Fruit fly (Drosophila melanogaster) whole organism, embryonic: Measurements from ENCODE around the gene Gel.

Experiments
- Bteb2 ChIP-seq: fragments of 200-800 bp; sonication (Bioruptor generic); optimal IDR thresholded peaks from 2 replicates; lab custom pipeline; 2016; ENCODE audit warnings: missing biosample characterization, missing genetic modification characterization
- CG10462 ChIP-seq: fragments of 200-800 bp; sonication (Bioruptor generic); optimal IDR thresholded peaks from 2 replicates; lab custom pipeline; 2016; ENCODE audit warnings: missing biosample characterization, missing genetic modification characterization
- CG14014 ChIP-seq: fragments of 200-800 bp; sonication (Bioruptor generic); IDR thresholded peaks from 2 replicates; pipeline ENCODE4 v1.3.6; 2022; ENCODE audit warnings: missing biosample characterization, missing genetic modification characterization
- CG14965 ChIP-seq: fragments of 200-800 bp; sonication (Bioruptor generic); optimal IDR thresholded peaks from 2 replicates; lab custom pipeline; 2016; ENCODE audit warnings: missing biosample characterization, missing genetic modification characterization, borderline replicate concordance
- CG15514 ChIP-seq: fragments of 200-800 bp; sonication (Bioruptor generic); optimal IDR thresholded peaks from 3 replicates; lab custom pipeline; 2017; ENCODE audit warnings: missing biosample characterization, missing genetic modification characterization, mild to moderate bottlenecking, moderate library complexity, missing genetic modification reagents
- CG16779 ChIP-seq: fragments of 200-800 bp; sonication (Bioruptor generic); IDR thresholded peaks from 2 replicates; pipeline ENCODE4 v1.3.6; 2022; ENCODE audit warnings: missing biosample characterization, missing genetic modification characterization
- CG16813 ChIP-seq: fragments of 200-800 bp; sonication (Bioruptor generic); IDR thresholded peaks from 3 replicates; pipeline ENCODE4 v1.3.6; 2022; ENCODE audit warnings: missing biosample characterization, missing genetic modification characterization; ENCODE audit not compliant: partially characterized antibody
- CG16863 ChIP-seq: fragments of 200-800 bp; sonication (Bioruptor generic); optimal IDR thresholded peaks from 3 replicates; lab custom pipeline; 2016; ENCODE audit warnings: missing biosample characterization, missing genetic modification characterization
- CG17328 ChIP-seq: fragments of 200-800 bp; sonication (Bioruptor generic); IDR thresholded peaks from 2 replicates; pipeline ENCODE4 v1.3.6; 2022; ENCODE audit warnings: missing biosample characterization, missing genetic modification characterization
- CG17359 ChIP-seq: fragments of 200-800 bp; sonication (Bioruptor generic); optimal IDR thresholded peaks from 3 replicates; lab custom pipeline; 2018; ENCODE audit warnings: missing biosample characterization, mild to moderate bottlenecking, missing genetic modification characterization, moderate library complexity
- CG17361 ChIP-seq: fragments of 200-800 bp; sonication (Bioruptor generic); IDR thresholded peaks from 3 replicates; pipeline ENCODE4 v1.3.6; 2022; ENCODE audit warnings: missing biosample characterization, missing genetic modification characterization
- CG18262 ChIP-seq: fragments of 200-800 bp; optimal IDR thresholded peaks from 3 replicates; lab custom pipeline; 2019; ENCODE audit warnings: missing biosample characterization, mild to moderate bottlenecking, missing genetic modification characterization, moderate library complexity
- CG3407 ChIP-seq: fragments of 200-800 bp; sonication (Bioruptor generic); optimal IDR thresholded peaks from 2 replicates; lab custom pipeline; 2018; ENCODE audit warnings: missing biosample characterization, mild to moderate bottlenecking, missing genetic modification characterization
- CG3726 ChIP-seq: fragments of 200-800 bp; sonication (Bioruptor generic); IDR thresholded peaks from 3 replicates; pipeline ENCODE4, ENCODE4 v1.3.6; 2022; ENCODE audit warnings: missing biosample characterization, missing genetic modification characterization
- CG3847 ChIP-seq: fragments of 200-800 bp; sonication (Bioruptor generic); IDR thresholded peaks from 2 replicates; pipeline ENCODE4 v1.3.6; 2022; ENCODE audit warnings: missing biosample characterization, missing genetic modification characterization
- CG4730 ChIP-seq: fragments of 200-800 bp; sonication (Bioruptor generic); IDR thresholded peaks from 2 replicates; pipeline ENCODE4 v1.3.6; 2022; ENCODE audit warnings: missing biosample characterization, missing genetic modification characterization
- CG5245 ChIP-seq: fragments of 200-800 bp; sonication (Bioruptor generic); optimal IDR thresholded peaks from 3 replicates; lab custom pipeline; 2016; ENCODE audit warnings: missing biosample characterization, missing genetic modification characterization
- CG5953 ChIP-seq: fragments of 200-800 bp; sonication (Bioruptor generic); IDR thresholded peaks from 2 replicates; pipeline ENCODE4 v1.3.6; 2022; ENCODE audit warnings: missing biosample characterization, missing genetic modification characterization
- CHES-1-like ChIP-seq: fragments of 200-800 bp; sonication (Bioruptor generic); optimal IDR thresholded peaks from 2 replicates; lab custom pipeline; 2016; ENCODE audit warnings: missing biosample characterization, missing genetic modification characterization
- Dp ChIP-seq: fragments of 200-800 bp; sonication (Bioruptor generic); optimal IDR thresholded peaks from 2 replicates; lab custom pipeline; 2018; ENCODE audit warnings: missing biosample characterization, mild to moderate bottlenecking, missing genetic modification characterization, moderate library complexity
- Ets97D ChIP-seq: fragments of 200-800 bp; sonication (Bioruptor generic); optimal IDR thresholded peaks from 3 replicates; lab custom pipeline; 2016; ENCODE audit warnings: missing biosample characterization, missing genetic modification characterization
- Fer1 ChIP-seq: fragments of 200-800 bp; sonication (Bioruptor generic); optimal IDR thresholded peaks from 2 replicates; lab custom pipeline; 2017; ENCODE audit warnings: missing biosample characterization, mild to moderate bottlenecking, missing genetic modification characterization
- GATAe ChIP-seq: fragments of 200-800 bp; sonication (Bioruptor generic); conservative IDR thresholded peaks from 2 replicates; pipeline ENCODE4 v1.3.6; 2022; ENCODE audit warnings: missing biosample characterization, missing genetic modification characterization
- Gug ChIP-seq: fragments of 200-800 bp; sonication (Bioruptor generic); IDR thresholded peaks from 4 replicates; pipeline ENCODE4 v1.3.6; 2022; ENCODE audit warnings: missing biosample characterization, missing genetic modification characterization
- H2.0 ChIP-seq: fragments of 200-800 bp; sonication (Bioruptor generic); IDR thresholded peaks from 2 replicates; pipeline ENCODE4 v1.3.6; 2022; ENCODE audit warnings: missing biosample characterization, missing genetic modification characterization
- HHEX ChIP-seq: fragments of 200-800 bp; sonication (Bioruptor generic); optimal IDR thresholded peaks from 3 replicates; lab custom pipeline; 2017; ENCODE audit warnings: missing biosample characterization, mild to moderate bottlenecking, missing genetic modification characterization, missing genetic modification reagents
- Hmx ChIP-seq: fragments of 200-800 bp; sonication (Bioruptor generic); optimal IDR thresholded peaks from 2 replicates; lab custom pipeline; 2016; ENCODE audit warnings: missing biosample characterization, missing genetic modification characterization
- Lim3 ChIP-seq: fragments of 200-800 bp; sonication (Bioruptor generic); IDR thresholded peaks from 2 replicates; pipeline ENCODE4 v1.3.6; 2022; ENCODE audit warnings: missing biosample characterization, missing genetic modification characterization
- Max ChIP-seq: fragments of 200-800 bp; sonication (Bioruptor generic); optimal IDR thresholded peaks from 2 replicates; lab custom pipeline; 2016; ENCODE audit warnings: missing biosample characterization, mild to moderate bottlenecking, missing genetic modification characterization
- Meics ChIP-seq: fragments of 200-800 bp; sonication (Bioruptor generic); optimal IDR thresholded peaks from 2 replicates; lab custom pipeline; 2017; ENCODE audit warnings: missing biosample characterization, mild to moderate bottlenecking, missing genetic modification characterization
- Myb ChIP-seq: fragments of 200-800 bp; sonication (Bioruptor generic); optimal IDR thresholded peaks from 2 replicates; lab custom pipeline; 2016; ENCODE audit warnings: missing biosample characterization, missing genetic modification characterization
- Nf-YC ChIP-seq: fragments of 200-800 bp; optimal IDR thresholded peaks from 3 replicates; lab custom pipeline; 2019; ENCODE audit warnings: missing biosample characterization, mild to moderate bottlenecking, missing genetic modification characterization, moderate library complexity
- Optix ChIP-seq: fragments of 200-800 bp; sonication (Bioruptor generic); IDR thresholded peaks from 3 replicates; pipeline ENCODE4 v1.3.6; 2022; ENCODE audit warnings: missing biosample characterization, missing genetic modification characterization
- ac ChIP-seq: fragments of 200-800 bp; sonication (Bioruptor generic); optimal IDR thresholded peaks from 3 replicates; lab custom pipeline; 2017; ENCODE audit warnings: missing biosample characterization, mild to moderate bottlenecking, missing genetic modification characterization
- ato ChIP-seq: fragments of 200-800 bp; sonication (Bioruptor generic); IDR thresholded peaks from 2 replicates; pipeline ENCODE4 v1.3.6; 2022; ENCODE audit warnings: missing biosample characterization, missing genetic modification characterization; ENCODE audit not compliant: partially characterized antibody
- esg ChIP-seq: fragments of 200-800 bp; sonication (Bioruptor generic); conservative IDR thresholded peaks from 2 replicates; pipeline ENCODE4 v1.3.6; 2022; ENCODE audit warnings: missing biosample characterization, missing genetic modification characterization
- h ChIP-seq: fragments of >200 bp; optimal IDR thresholded peaks from 2 replicates; lab custom pipeline; 2017
- hb ChIP-seq: fragments of 200-800 bp; sonication (Bioruptor generic); IDR thresholded peaks from 3 replicates; pipeline ENCODE4 v1.3.6; 2022; ENCODE audit warnings: missing biosample characterization, missing genetic modification characterization; ENCODE audit not compliant: partially characterized antibody
- hkb ChIP-seq, 2 experiments: fragments of 200-800 bp in 1 of 2; fragments of >200 bp in 1 of 2; sonication (Bioruptor generic) in 1 of 2; IDR thresholded peaks in 1 of 2; optimal IDR thresholded peaks in 1 of 2; 2 replicates each; pipeline versions ENCODE4 v1.3.6 to Lab custom; 2017 to 2022; ENCODE audit warnings: missing biosample characterization in 1 of 2, missing genetic modification characterization in 1 of 2
- kay ChIP-seq: fragments of 200-800 bp; sonication (Bioruptor generic); optimal IDR thresholded peaks from 2 replicates; lab custom pipeline; 2016; ENCODE audit warnings: missing biosample characterization, missing genetic modification characterization
- ken ChIP-seq: fragments of 200-800 bp; sonication (Bioruptor generic); IDR thresholded peaks from 3 replicates; pipeline ENCODE4 v1.3.6; 2022; ENCODE audit warnings: missing biosample characterization, missing genetic modification characterization
- lmd ChIP-seq: fragments of 200-800 bp; sonication (Bioruptor generic); IDR thresholded peaks from 2 replicates; pipeline ENCODE4 v1.3.6; 2022; ENCODE audit warnings: missing biosample characterization, missing genetic modification characterization
- nom ChIP-seq: fragments of 200-800 bp; sonication (Bioruptor generic); optimal IDR thresholded peaks from 2 replicates; lab custom pipeline; 2017; ENCODE audit warnings: missing biosample characterization, missing genetic modification characterization, mild to moderate bottlenecking, moderate library complexity, missing genetic modification reagents
- otp ChIP-seq: fragments of 200-800 bp; sonication (Bioruptor generic); IDR thresholded peaks from 3 replicates; pipeline ENCODE4, ENCODE4 v1.3.6; 2022; ENCODE audit warnings: missing biosample characterization, missing genetic modification characterization
- scrt ChIP-seq: fragments of 200-800 bp; sonication (Bioruptor generic); optimal IDR thresholded peaks from 2 replicates; lab custom pipeline; 2018; ENCODE audit warnings: missing biosample characterization, mild to moderate bottlenecking, missing genetic modification characterization, moderate library complexity
- so ChIP-seq: fragments of 200-800 bp; sonication (Bioruptor generic); IDR thresholded peaks from 3 replicates; pipeline ENCODE4 v1.3.6; 2022; ENCODE audit warnings: missing biosample characterization, missing genetic modification characterization
- sug ChIP-seq: fragments of 200-800 bp; optimal IDR thresholded peaks from 2 replicates; lab custom pipeline; 2019; ENCODE audit warnings: missing biosample characterization, mild to moderate bottlenecking, missing genetic modification characterization, moderate library complexity
- tin ChIP-seq: fragments of 200-800 bp; sonication (Bioruptor generic); optimal IDR thresholded peaks from 3 replicates; lab custom pipeline; 2016; ENCODE audit warnings: missing biosample characterization, missing genetic modification characterization
- trem ChIP-seq: fragments of 200-800 bp; optimal IDR thresholded peaks from 3 replicates; lab custom pipeline; 2019; ENCODE audit warnings: missing biosample characterization, mild to moderate bottlenecking, missing genetic modification characterization, moderate library complexity
- tup ChIP-seq: fragments of 200-800 bp; sonication (Bioruptor generic); optimal IDR thresholded peaks from 2 replicates; lab custom pipeline; 2016; ENCODE audit warnings: missing biosample characterization, mild to moderate bottlenecking, missing genetic modification characterization, moderate library complexity

Gene Gel

DNA sequence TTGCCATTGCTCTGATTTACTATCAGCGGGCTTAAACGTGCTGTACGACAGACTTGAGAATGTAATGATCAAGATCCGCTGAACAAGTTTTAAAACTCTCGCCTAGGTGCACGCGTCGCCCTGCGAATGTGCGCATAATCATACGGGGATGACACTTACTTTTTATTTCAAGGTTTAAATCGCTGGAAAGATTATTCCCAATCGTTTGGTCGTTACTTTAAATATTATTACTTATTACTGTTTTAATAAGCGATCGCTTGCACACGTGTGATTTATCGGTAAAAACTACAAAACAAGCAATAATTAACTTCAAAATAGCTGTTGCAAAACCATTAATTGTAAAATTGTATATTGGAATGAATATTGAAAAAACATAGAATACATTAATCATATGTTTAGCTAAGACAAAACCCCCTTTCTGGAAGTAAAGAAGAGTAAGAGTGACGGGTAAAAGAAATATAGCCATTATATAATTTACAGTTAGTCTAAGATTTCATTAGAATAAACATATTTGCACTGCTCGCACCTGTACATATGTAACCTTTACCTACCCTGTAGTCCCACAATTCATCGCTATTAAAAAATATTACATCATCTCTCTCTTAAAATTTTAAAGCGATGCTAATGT, 5.8 kb upstream of the Gel start, which contains the start of gene DhpD (continued):
- TF ChIP-seq trem (peak; percentile 50), CG14014 (GFP tag; lab: Robert Waterston, UW) (peak; percentile 54), CG5245 (GFP tag; lab: Kevin White, UChicago) (peak; percentile 46), CG10462 (no peak), kay (GFP tag; lab: Kevin White, UChicago) (no peak), scrt (GFP tag; lab: Kevin White, UChicago) (no peak), Meics (GFP tag; lab: Kevin White, UChicago) (peak; percentile 75), ken (peak; percentile 81), CG4730 (GFP tag; lab: Robert Waterston, UW) (peak; percentile 36; the same call in 1 of the 2 replicates), CG17359 (tag; lab: Kevin White, UChicago) (peak; percentile 76), Hmx (peak; percentile 50), CG15514 (peak; percentile 67), so (GFP tag; lab: Robert Waterston, UW) (no peak), Nf-YC (tag; lab: Kevin White, UChicago) (peak; percentile 61), CG3847 (GFP tag; lab: Robert Waterston, UW) (peak; percentile 70), tup (GFP tag; lab: Kevin White, UChicago) (no peak), CG5953 (GFP tag; lab: Robert Waterston, UW) (no peak), CG17328 (GFP tag; lab: Robert Waterston, UW) (peak; percentile 80), Gug (GFP tag; lab: Robert Waterston, UW) (peak; percentile 76), CG18262 (tag; lab: Kevin White, UChicago) (peak; percentile 68), hb (peak; percentile 93), ac (GFP tag; lab: Kevin White, UChicago) (no peak), Optix (GFP tag; lab: Robert Waterston, UW) (no peak), CHES-1-like (GFP tag; lab: Kevin White, UChicago) (peak; percentile 45), otp (GFP tag; lab: Robert Waterston, UW) (peak; percentile 76), CG3726 (GFP tag; lab: Robert Waterston, UW) (no peak), Dp (GFP tag; lab: Kevin White, UChicago) (peak; percentile 31), tin (peak; percentile 70), Ets97D (peak; percentile 54), h (no peak), Fer1 (peak; percentile 75), CG17361 (GFP tag; lab: Robert Waterston, UW) (peak; percentile 78), CG16863 (no peak), HHEX (peak; percentile 62), CG16779 (GFP tag; lab: Robert Waterston, UW) (peak; percentile 58), esg (GFP tag; lab: Robert Waterston, UW) (no peak; the same call in 1 of the 2 replicates), GATAe (no peak; the same call in 1 of the 2 replicates), Max (GFP tag; lab: Kevin White, UChicago) (peak; percentile 71), CG16813 (GFP tag; lab: Robert Waterston, UW) (peak; percentile 83), Myb (GFP tag; lab: Kevin White, UChicago) (peak; percentile 37), Lim3 (GFP tag; lab: Robert Waterston, UW) (no peak), CG3407 (GFP tag; lab: Kevin White, UChicago) (peak; percentile 42), lmd (peak; percentile 77), ato (peak; percentile 93), nom (GFP tag; lab: Kevin White, UChicago) (peak; percentile 65), sug (tag; lab: Kevin White, UChicago) (peak; percentile 60), H2.0 (peak; percentile 25; the same call in 1 of the 2 replicates), Bteb2 (GFP tag; lab: Kevin White, UChicago) (peak; percentile 56), CG14965 (GFP tag; lab: Kevin White, UChicago) (no peak), hkb (optimal IDR thresholded peaks at IDR 0.05; lab: Kevin White, UChicago) (no peak), hkb (GFP tag; IDR thresholded peaks at IDR 0.05; lab: Robert Waterston, UW) (peak; percentile 81)
